Fruit fly (Drosophila melanogaster) whole organism, larva: ENCODE measurements around the gene CG32214.

Experiments used
- noc ChIP-seq: fragments of 200-800 bp; sonication (Bioruptor generic); optimal IDR thresholded peaks from 3 replicates; lab custom pipeline; 2019; ENCODE audit warnings: missing biosample characterization, mild to moderate bottlenecking, missing genetic modification characterization, moderate library complexity

Gene CG32214

dm6 chr3L:19497623-19498022 lies 30.5 kb downstream of the CG32214 start, which contains the start of gene CG9449:
TSS of gene CG9449 (minus strand) at chr3L:19497723.
- TF ChIP-seq noc (tag; lab: Kevin White, UChicago), result no peak

- no peak for TF ChIP-seq noc (tag; lab: Kevin White, UChicago)
Observed at dm6 chr3L:19499334-19499733, 32.2 kb downstream of the CG32214 start.

DNA sequence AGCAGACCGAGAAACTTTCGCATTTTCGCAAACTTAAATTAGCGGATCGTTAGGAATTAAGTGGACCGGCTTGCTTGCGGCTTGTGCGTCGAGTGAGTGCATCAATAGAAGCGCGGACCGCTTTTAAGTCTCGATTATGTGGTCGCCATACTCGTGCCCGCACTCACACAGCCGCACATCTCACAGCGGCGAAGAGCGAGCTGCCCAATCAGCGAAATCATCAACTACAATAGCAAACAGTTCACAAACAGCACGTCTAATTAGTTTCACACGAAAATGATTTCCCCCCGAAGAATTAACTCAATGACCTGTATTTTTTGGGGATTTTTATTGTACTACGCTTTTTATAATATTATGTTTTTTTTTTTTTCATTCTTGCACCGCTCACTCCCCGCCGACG lies 33.6 kb downstream of the CG32214 start, which contains the start of gene CG9451:
Gene CG9451, minus strand, starts transcription at position 101 of the 400 bp plus-strand sequence.
- peak; percentile 20 for TF ChIP-seq noc (tag; lab: Kevin White, UChicago)

DNA sequence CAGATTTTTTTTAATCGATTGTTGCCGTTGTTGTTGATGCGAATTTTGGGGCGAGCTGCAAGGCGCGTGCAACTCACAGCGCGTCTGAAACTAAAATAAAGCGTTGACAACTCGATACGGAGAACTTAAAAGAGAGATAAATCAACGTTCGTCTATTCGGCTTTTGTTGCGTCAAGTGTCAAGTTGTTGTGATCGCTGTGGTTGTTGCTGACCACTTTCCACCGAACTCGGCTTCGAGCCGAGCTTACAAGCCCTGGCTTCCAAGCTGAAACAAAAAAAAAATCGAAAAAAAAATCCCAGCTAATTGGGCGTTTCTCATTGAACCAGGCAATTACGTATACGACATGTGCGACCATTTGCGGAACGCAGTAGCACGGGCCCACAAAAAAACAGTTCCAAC lies 36.6 kb downstream of the CG32214 start, which contains the start of gene CG9452:
Gene CG9452, minus strand, starts transcription at position 101 of the 400 bp plus-strand sequence.
- no peak for TF ChIP-seq noc (tag; lab: Kevin White, UChicago)

- peak; percentile 71 for TF ChIP-seq noc (tag; lab: Kevin White, UChicago)
Observed at dm6 chr3L:19504719-19505118, 37.6 kb downstream of the CG32214 start.

dm6 chr3L:19512672-19513071 lies 45.5 kb downstream of the CG32214 start:
- no peak for TF ChIP-seq noc (tag; lab: Kevin White, UChicago)

dm6 chr3L:19516547-19516946 lies 49.4 kb downstream of the CG32214 start:
- no peak for TF ChIP-seq noc (tag; lab: Kevin White, UChicago)
